Worm (Caenorhabditis elegans): ENCODE measurements around the gene kmo-2.

Gene kmo-2

DNA sequence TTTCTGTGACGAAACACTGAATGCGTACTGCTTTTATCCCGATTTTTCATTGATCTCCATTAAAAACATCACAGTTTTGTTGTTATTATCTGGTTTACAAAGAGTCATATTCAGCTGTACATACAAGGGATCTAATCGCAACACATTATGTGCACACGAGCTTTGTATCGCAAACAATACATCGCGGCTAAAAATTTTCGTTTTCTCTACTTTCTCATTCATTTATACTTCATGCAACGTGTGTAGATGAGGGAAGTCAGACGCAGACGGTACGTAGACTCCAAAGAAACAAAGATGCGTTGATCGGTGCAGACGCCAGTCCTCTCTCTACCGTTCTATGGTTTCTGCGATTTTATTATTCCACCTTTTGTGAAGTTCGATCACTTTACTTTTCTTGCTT is 38.5 kb upstream of the kmo-2 start, which contains the start of gene nhr-136:
Gene nhr-136 (plus strand): TSS at position 301 of the 400 bp plus-strand sequence.
- TF ChIP-seq alr-1 (tag; optimal IDR thresholded peaks at IDR 0.05), result no peak
- peak; percentile 21 for TF ChIP-seq nhr-129 (tag; optimal IDR thresholded peaks at IDR 0.05)

DNA sequence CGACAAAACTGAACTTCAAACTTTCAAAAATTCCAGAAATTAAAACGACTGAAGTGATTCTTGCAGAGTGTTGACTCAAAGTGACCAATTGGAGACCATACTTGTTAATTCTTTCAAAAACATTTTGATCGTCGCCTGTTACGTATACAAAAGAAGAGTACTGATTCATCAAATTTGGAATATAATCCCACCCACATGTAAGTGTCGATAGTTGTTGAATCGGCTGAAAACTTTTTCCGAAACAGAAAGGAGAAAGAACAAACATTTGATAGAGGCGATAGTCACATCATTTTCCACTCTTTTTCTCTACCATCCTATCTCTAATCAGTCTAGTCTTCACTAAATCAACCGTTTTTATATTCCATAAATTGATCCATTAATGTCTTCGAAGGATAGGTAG is 35.6 kb upstream of the kmo-2 start, which contains the start of gene nhr-153:
Gene nhr-153 (plus strand): TSS at position 301 of the 400 bp plus-strand sequence.
- TF ChIP-seq dmd-4 (tag; optimal IDR thresholded peaks at IDR 0.05), result no peak
- no peak for TF ChIP-seq fos-1 (tag; optimal IDR thresholded peaks at IDR 0.05)
- TF ChIP-seq crh-2 (tag; optimal IDR thresholded peaks at IDR 0.05), result no peak
- TF ChIP-seq alr-1 (tag; optimal IDR thresholded peaks at IDR 0.05), result no peak
- TF ChIP-seq aly-2 (tag; optimal IDR thresholded peaks at IDR 0.05), result no peak
- TF ChIP-seq blmp-1 (tag; optimal IDR thresholded peaks at IDR 0.05; ENCODE audit: insufficient read depth), result no peak
- TF ChIP-seq unc-55 (GFP tag; optimal IDR thresholded peaks at IDR 0.05), result no peak
- TF ChIP-seq ZK546.5 (tag; optimal IDR thresholded peaks at IDR 0.05), result no peak
- no peak for TF ChIP-seq C34F6.9 (tag; optimal IDR thresholded peaks at IDR 0.05)
- no peak for TF ChIP-seq Y55F3AM.14 (GFP tag; optimal IDR thresholded peaks at IDR 0.05)
- no peak for TF ChIP-seq mab-5 (tag; optimal IDR thresholded peaks at IDR 0.05)
- TF ChIP-seq elt-1 (tag; optimal IDR thresholded peaks at IDR 0.05), result no peak

DNA sequence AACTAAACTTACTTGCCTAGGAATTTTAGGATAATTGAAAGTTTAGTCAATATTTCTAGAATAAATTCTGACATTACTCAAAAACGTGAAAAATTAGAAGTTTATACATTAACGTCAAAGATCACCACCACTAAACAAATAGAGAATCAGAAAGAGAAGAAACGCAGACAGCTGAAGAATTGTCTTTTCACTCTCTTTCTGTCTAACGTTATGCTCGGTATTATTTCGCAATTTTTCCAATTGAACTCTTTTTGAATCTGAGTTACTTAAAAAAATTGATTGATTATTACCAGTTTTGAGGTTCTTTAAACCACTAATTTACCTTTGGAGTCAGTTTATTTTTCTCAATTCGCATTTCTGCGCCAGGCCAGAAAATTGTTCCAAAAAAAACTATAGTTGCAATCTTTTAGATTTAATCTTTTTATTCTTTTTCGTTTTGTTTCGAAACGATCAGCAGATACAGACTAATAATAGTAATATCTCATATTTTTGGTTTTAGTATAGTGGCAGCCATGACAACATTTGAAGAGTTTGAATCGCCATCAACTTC is 32.5 kb upstream of the kmo-2 start, which contains the start of gene nhr-154:
Gene nhr-154 (plus strand): TSS at position 500 of the 550 bp plus-strand sequence.
- TF ChIP-seq ceh-82 (tag; optimal IDR thresholded peaks at IDR 0.05), result no peak
- peak; percentile 72 for TF ChIP-seq sma-9 (GFP tag; optimal IDR thresholded peaks at IDR 0.05)
- TF ChIP-seq sma-9 (tag; optimal IDR thresholded peaks at IDR 0.05), result no peak
- TF ChIP-seq ztf-1 (GFP tag; conservative IDR thresholded peaks at IDR 0.05), result no peak
- peak; percentile 42 for TF ChIP-seq crh-2 (tag; optimal IDR thresholded peaks at IDR 0.05)
- no peak for TF ChIP-seq gmeb-1 (tag; optimal IDR thresholded peaks at IDR 0.05)
- no peak for TF ChIP-seq nhr-11 (tag; optimal IDR thresholded peaks at IDR 0.05)
- no peak for TF ChIP-seq Y55F3AM.14 (GFP tag; optimal IDR thresholded peaks at IDR 0.05)
- TF ChIP-seq skn-1 (tag; optimal IDR thresholded peaks at IDR 0.05), result peak; percentile 45
- TF ChIP-seq mbf-1 (tag; optimal IDR thresholded peaks at IDR 0.05), result no peak
- no peak for TF ChIP-seq sma-3 (GFP tag; optimal IDR thresholded peaks at IDR 0.05)
- peak in 1 of 2 experiments; percentile 50 for TF ChIP-seq lsy-2 (tag; optimal IDR thresholded peaks at IDR 0.05)
- TF ChIP-seq lin-11 (tag; optimal IDR thresholded peaks at IDR 0.05), result no peak
- no peak for TF ChIP-seq peb-1 (tag; optimal IDR thresholded peaks at IDR 0.05)
- TF ChIP-seq mdl-1 (tag; optimal IDR thresholded peaks at IDR 0.05), result no peak
- TF ChIP-seq nhr-237 (tag; optimal IDR thresholded peaks at IDR 0.05), result no peak
- TF ChIP-seq F13H6.1 (tag; optimal IDR thresholded peaks at IDR 0.05), result no peak
- TF ChIP-seq zag-1 (tag; optimal IDR thresholded peaks at IDR 0.05), result no peak
- TF ChIP-seq nhr-77 (tag; optimal IDR thresholded peaks at IDR 0.05), result no peak
- TF ChIP-seq nhr-23 (tag; optimal IDR thresholded peaks at IDR 0.05), result no peak
- TF ChIP-seq lin-39 (tag; optimal IDR thresholded peaks at IDR 0.05), result no peak
- TF ChIP-seq nhr-129 (tag; optimal IDR thresholded peaks at IDR 0.05), result peak; percentile 25
- no peak for TF ChIP-seq ceh-16 (tag; optimal IDR thresholded peaks at IDR 0.05)
- TF ChIP-seq ztf-11 (tag; optimal IDR thresholded peaks at IDR 0.05), result no peak
- no peak for TF ChIP-seq dmd-4 (tag; optimal IDR thresholded peaks at IDR 0.05)
- TF ChIP-seq nhr-12 (tag; optimal IDR thresholded peaks at IDR 0.05), result no peak
- peak; percentile 74 for TF ChIP-seq unc-55 (GFP tag; optimal IDR thresholded peaks at IDR 0.05)
- peak; percentile 23 for TF ChIP-seq fos-1 (tag; optimal IDR thresholded peaks at IDR 0.05)
- no peak for TF ChIP-seq ama-1 (optimal IDR thresholded peaks at IDR 0.05)
- no peak for TF ChIP-seq blmp-1 (tag; optimal IDR thresholded peaks at IDR 0.05; ENCODE audit: insufficient read depth)
- peak; percentile 22 for TF ChIP-seq nhr-25 (tag; optimal IDR thresholded peaks at IDR 0.05)
- TF ChIP-seq elt-3 (tag; optimal IDR thresholded peaks at IDR 0.05), result no peak
- TF ChIP-seq C34F6.9 (tag; optimal IDR thresholded peaks at IDR 0.05), result peak; percentile 65
- TF ChIP-seq alr-1 (tag; optimal IDR thresholded peaks at IDR 0.05), result no peak

DNA sequence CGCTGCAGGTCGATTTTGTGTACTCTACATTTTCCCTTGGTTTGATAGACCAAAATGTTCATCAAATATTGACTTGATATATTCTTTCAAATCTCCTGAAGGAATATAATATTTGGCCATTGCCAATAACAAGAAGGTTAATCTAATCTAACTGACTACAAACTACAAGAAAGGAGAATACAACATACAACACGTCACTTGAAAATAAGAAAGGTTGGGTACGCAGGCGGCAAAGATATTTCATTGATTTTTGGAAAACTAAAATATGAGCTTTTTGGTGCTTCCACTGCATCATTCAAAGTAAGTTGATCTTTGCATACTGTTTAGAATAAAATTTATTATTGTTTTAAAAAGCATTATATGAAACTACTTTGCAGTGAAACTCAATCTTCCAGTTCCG is 29.8 kb upstream of the kmo-2 start, which contains the start of gene nhr-209:
Gene nhr-209 (plus strand): TSS at position 27 of the 400 bp plus-strand sequence.
- TF ChIP-seq nhr-10 (tag; optimal IDR thresholded peaks at IDR 0.05), result no peak
- TF ChIP-seq nhr-25 (tag; optimal IDR thresholded peaks at IDR 0.05), result no peak
- no peak for TF ChIP-seq Y55F3AM.14 (GFP tag; optimal IDR thresholded peaks at IDR 0.05)
- no peak for TF ChIP-seq F13H6.1 (tag; optimal IDR thresholded peaks at IDR 0.05)
- no peak for TF ChIP-seq crh-2 (tag; optimal IDR thresholded peaks at IDR 0.05)
